Fruit fly (Drosophila melanogaster) whole organism, embryonic: Measurements from ENCODE around the gene Rnb.

Experiments used
- Atf6 ChIP-seq: fragments of 200-800 bp; sonication (Bioruptor generic); IDR thresholded peaks from 2 replicates; pipeline ENCODE4 v1.3.6; 2022; ENCODE audit warnings: missing biosample characterization, missing genetic modification characterization
- BEAF-32 ChIP-seq: fragments of 200-800 bp; sonication (Bioruptor generic); optimal IDR thresholded peaks from 3 replicates; lab custom pipeline; 2017; ENCODE audit warnings: missing biosample characterization, missing genetic modification characterization, mild to moderate bottlenecking, moderate library complexity, missing genetic modification reagents
- Bdp1 ChIP-seq: fragments of 200-800 bp; sonication (Bioruptor generic); optimal IDR thresholded peaks from 3 replicates; lab custom pipeline; 2016; ENCODE audit warnings: missing biosample characterization, missing genetic modification characterization
- CG1024 ChIP-seq: fragments of 200-800 bp; sonication (Bioruptor generic); IDR thresholded peaks from 2 replicates; pipeline ENCODE4 v1.3.6; 2022; ENCODE audit warnings: missing biosample characterization, missing genetic modification characterization
- CG10321 ChIP-seq: fragments of 200-800 bp; sonication (Bioruptor generic); IDR thresholded peaks from 2 replicates; pipeline ENCODE4 v1.3.6; 2022; ENCODE audit warnings: missing biosample characterization, missing genetic modification characterization
- CG10654 ChIP-seq: fragments of 200-800 bp; sonication (Bioruptor generic); optimal IDR thresholded peaks from 2 replicates; lab custom pipeline; 2016; ENCODE audit warnings: missing biosample characterization, missing genetic modification characterization
- CG11695 ChIP-seq: fragments of 200-800 bp; sonication (Bioruptor generic); IDR thresholded peaks from 3 replicates; pipeline ENCODE4 v1.3.6; 2022; ENCODE audit warnings: missing biosample characterization, missing genetic modification characterization
- CG12155 ChIP-seq: fragments of 200-800 bp; sonication (Bioruptor generic); optimal IDR thresholded peaks from 3 replicates; lab custom pipeline; 2016; ENCODE audit warnings: missing biosample characterization, missing genetic modification characterization
- CG12219 ChIP-seq: fragments of 200-800 bp; sonication (Bioruptor generic); optimal IDR thresholded peaks from 3 replicates; lab custom pipeline; 2018; ENCODE audit warnings: missing biosample characterization, mild to moderate bottlenecking, missing genetic modification characterization
- CG12299 ChIP-seq: fragments of 200-800 bp; sonication (Bioruptor generic); optimal IDR thresholded peaks from 2 replicates; lab custom pipeline; 2018; ENCODE audit warnings: missing biosample characterization, mild to moderate bottlenecking, missing genetic modification characterization
- CG14014 ChIP-seq: fragments of 200-800 bp; sonication (Bioruptor generic); IDR thresholded peaks from 2 replicates; pipeline ENCODE4 v1.3.6; 2022; ENCODE audit warnings: missing biosample characterization, missing genetic modification characterization
- CG14860 ChIP-seq: fragments of 200-800 bp; sonication (Bioruptor generic); IDR thresholded peaks from 3 replicates; pipeline ENCODE4 v1.3.6; 2022; ENCODE audit warnings: missing biosample characterization, missing genetic modification characterization; ENCODE audit not compliant: partially characterized antibody
- CG16815 ChIP-seq: fragments of 200-800 bp; sonication (Bioruptor generic); optimal IDR thresholded peaks from 3 replicates; lab custom pipeline; 2017; ENCODE audit warnings: missing biosample characterization, mild to moderate bottlenecking, missing genetic modification characterization
- CG2120 ChIP-seq: fragments of 200-800 bp; sonication (Bioruptor generic); optimal IDR thresholded peaks from 3 replicates; lab custom pipeline; 2016; ENCODE audit warnings: missing biosample characterization, missing genetic modification characterization
- CG31365 ChIP-seq: fragments of 200-800 bp; sonication (Bioruptor generic); optimal IDR thresholded peaks from 2 replicates; lab custom pipeline; 2018; ENCODE audit warnings: missing biosample characterization, mild to moderate bottlenecking, missing genetic modification characterization
- CG32532 ChIP-seq: fragments of 200-800 bp; sonication (Bioruptor generic); IDR thresholded peaks from 2 replicates; pipeline ENCODE4 v1.3.6; 2022; ENCODE audit warnings: missing biosample characterization, missing genetic modification characterization
- CG32772 ChIP-seq: fragments of 200-800 bp; sonication (Bioruptor generic); IDR thresholded peaks from 2 replicates; pipeline ENCODE4 v1.3.6; 2022; ENCODE audit warnings: missing biosample characterization, missing genetic modification characterization
- CG4820 ChIP-seq: fragments of 200-800 bp; sonication (Bioruptor generic); optimal IDR thresholded peaks from 3 replicates; lab custom pipeline; 2016; ENCODE audit warnings: missing biosample characterization, missing genetic modification characterization
- CG4854 ChIP-seq: fragments of 200-800 bp; sonication (Bioruptor generic); optimal IDR thresholded peaks from 2 replicates; lab custom pipeline; 2016; ENCODE audit warnings: missing biosample characterization, missing genetic modification characterization, inconsistent platforms
- CG6689 ChIP-seq: fragments of 200-800 bp; sonication (Bioruptor generic); IDR thresholded peaks from 2 replicates; pipeline ENCODE4 v1.3.6; 2022; ENCODE audit warnings: missing biosample characterization, missing genetic modification characterization
- Dad ChIP-seq: fragments of 200-800 bp; sonication (Bioruptor generic); optimal IDR thresholded peaks from 3 replicates; lab custom pipeline; 2016; ENCODE audit warnings: missing biosample characterization, missing genetic modification characterization
- Doc2 ChIP-seq: fragments of 200-800 bp; sonication (Bioruptor generic); IDR thresholded peaks from 2 replicates; pipeline ENCODE4 v1.3.6; 2022; ENCODE audit warnings: missing biosample characterization, missing genetic modification characterization
- Drgx ChIP-seq: fragments of 200-800 bp; sonication (Bioruptor generic); IDR thresholded peaks from 2 replicates; pipeline ENCODE4 v1.3.6; 2022; ENCODE audit warnings: missing biosample characterization, missing genetic modification characterization
- Ets97D ChIP-seq: fragments of 200-800 bp; sonication (Bioruptor generic); optimal IDR thresholded peaks from 3 replicates; lab custom pipeline; 2016; ENCODE audit warnings: missing biosample characterization, missing genetic modification characterization
- Hr39 ChIP-seq: fragments of >200 bp; optimal IDR thresholded peaks from 2 replicates; lab custom pipeline; 2017
- Hr51 ChIP-seq, 2 experiments: fragments of 200-800 bp; sonication (Bioruptor generic); optimal IDR thresholded peaks; 2 replicates in 1 of 2; 3 replicates in 1 of 2; lab custom pipeline; 2016 to 2018; ENCODE audit warnings: missing biosample characterization in 2 of 2, missing genetic modification characterization in 2 of 2, mild to moderate bottlenecking in 1 of 2, moderate library complexity in 1 of 2
- Oaz ChIP-seq: fragments of 200-800 bp; sonication (Bioruptor generic); IDR thresholded peaks from 2 replicates; pipeline ENCODE4 v1.3.6; 2022; ENCODE audit warnings: missing biosample characterization, missing genetic modification characterization
- Oli ChIP-seq: fragments of 200-800 bp; sonication (Bioruptor generic); optimal IDR thresholded peaks from 2 replicates; lab custom pipeline; 2018; ENCODE audit warnings: missing biosample characterization, mild to moderate bottlenecking, missing genetic modification characterization, moderate library complexity
- PHDP ChIP-seq: fragments of 200-800 bp; sonication (Bioruptor generic); optimal IDR thresholded peaks from 3 replicates; lab custom pipeline; 2018; ENCODE audit warnings: missing biosample characterization, mild to moderate bottlenecking, missing genetic modification characterization, moderate library complexity
- Rfx ChIP-seq: fragments of 200-800 bp; sonication (Bioruptor generic); IDR thresholded peaks from 2 replicates; pipeline ENCODE4 v1.3.6; 2022; ENCODE audit warnings: missing biosample characterization, missing genetic modification characterization
- Sox102F ChIP-seq: fragments of 200-800 bp; sonication (Bioruptor generic); optimal IDR thresholded peaks from 2 replicates; lab custom pipeline; 2018; ENCODE audit warnings: missing biosample characterization, mild to moderate bottlenecking, missing genetic modification characterization, moderate library complexity
- Ssrp ChIP-seq: fragments of 200-800 bp; sonication (Bioruptor generic); optimal IDR thresholded peaks from 2 replicates; lab custom pipeline; 2018; ENCODE audit warnings: missing biosample characterization, mild to moderate bottlenecking, missing genetic modification characterization, moderate library complexity
- Trl ChIP-seq, 3 experiments: fragments of >200 bp in 2 of 3; fragments of 200-800 bp in 1 of 3; sonication (Bioruptor generic) in 1 of 3; optimal IDR thresholded peaks; 2 replicates in 1 of 3; 3 replicates in 2 of 3; lab custom pipeline; 2016 to 2017; ENCODE audit warnings: missing biosample characterization in 1 of 3, missing genetic modification characterization in 1 of 3
- YL-1 ChIP-seq: fragments of 200-800 bp; sonication (Bioruptor generic); optimal IDR thresholded peaks from 3 replicates; lab custom pipeline; 2017; ENCODE audit warnings: missing biosample characterization, mild to moderate bottlenecking, missing genetic modification characterization
- ab ChIP-seq: fragments of 200-800 bp; sonication (Bioruptor generic); optimal IDR thresholded peaks from 2 replicates; lab custom pipeline; 2016; ENCODE audit warnings: missing biosample characterization, missing genetic modification characterization
- ap ChIP-seq: fragments of 200-800 bp; sonication (Bioruptor generic); IDR thresholded peaks from 2 replicates; pipeline ENCODE4 v1.3.6; 2022; ENCODE audit warnings: missing biosample characterization, missing genetic modification characterization
- br ChIP-seq: fragments of >200 bp; optimal IDR thresholded peaks from 2 replicates; lab custom pipeline; 2017
- chm ChIP-seq: fragments of 200-800 bp; sonication (Bioruptor generic); IDR thresholded peaks from 2 replicates; pipeline ENCODE4 v1.3.6; 2022; ENCODE audit warnings: missing biosample characterization, missing genetic modification characterization
- danr ChIP-seq: fragments of 200-800 bp; sonication (Bioruptor generic); IDR thresholded peaks from 2 replicates; pipeline ENCODE4 v1.3.6; 2022; ENCODE audit warnings: missing biosample characterization, missing genetic modification characterization
- dm ChIP-seq: fragments of 200-800 bp; sonication (Bioruptor generic); optimal IDR thresholded peaks from 3 replicates; lab custom pipeline; 2016; ENCODE audit warnings: missing biosample characterization, missing genetic modification characterization
- eve ChIP-seq, 2 experiments: fragments of >200 bp; optimal IDR thresholded peaks; 2 replicates each; lab custom pipeline; 2017; ENCODE audit warnings: missing biosample characterization in 2 of 2, missing genetic modification characterization in 2 of 2
- fd64A ChIP-seq: fragments of 200-800 bp; sonication (Bioruptor generic); optimal IDR thresholded peaks from 3 replicates; lab custom pipeline; 2018; ENCODE audit warnings: missing biosample characterization, mild to moderate bottlenecking, missing genetic modification characterization
- gem ChIP-seq: fragments of 200-800 bp; sonication (Bioruptor generic); optimal IDR thresholded peaks from 2 replicates; lab custom pipeline; 2019; ENCODE audit warnings: missing biosample characterization, mild to moderate bottlenecking, missing genetic modification characterization, moderate library complexity
- ind ChIP-seq: fragments of 200-800 bp; sonication (Bioruptor generic); optimal IDR thresholded peaks from 3 replicates; lab custom pipeline; 2016; ENCODE audit warnings: missing biosample characterization, missing genetic modification characterization
- odd ChIP-seq: fragments of 200-800 bp; sonication (Bioruptor generic); optimal IDR thresholded peaks from 2 replicates; lab custom pipeline; 2017; ENCODE audit warnings: missing biosample characterization, mild to moderate bottlenecking, missing genetic modification characterization
- pan ChIP-seq, 4 experiments: fragments of >200 bp in 3 of 4; fragments of 200-800 bp in 1 of 4; sonication (Bioruptor generic) in 1 of 4; optimal IDR thresholded peaks in 3 of 4; IDR thresholded peaks in 1 of 4; 2 replicates each; pipeline versions ENCODE4 v1.3.6 to Lab custom; 2017 to 2022; ENCODE audit warnings: missing biosample characterization in 2 of 4, missing genetic modification characterization in 2 of 4, mixed read lengths in 1 of 4
- pnt ChIP-seq: fragments of 200-800 bp; sonication (Bioruptor generic); optimal IDR thresholded peaks from 3 replicates; lab custom pipeline; 2016; ENCODE audit warnings: missing biosample characterization, missing genetic modification characterization
- pzg ChIP-seq: fragments of 200-800 bp; sonication (Bioruptor generic); optimal IDR thresholded peaks from 3 replicates; lab custom pipeline; 2018; ENCODE audit warnings: missing biosample characterization, mild to moderate bottlenecking, missing genetic modification characterization, moderate library complexity
- row ChIP-seq: fragments of 200-800 bp; sonication (Bioruptor generic); IDR thresholded peaks from 3 replicates; pipeline ENCODE4 v1.3.6; 2022; ENCODE audit warnings: missing biosample characterization, missing genetic modification characterization
- toy ChIP-seq: fragments of 200-800 bp; sonication (Bioruptor generic); IDR thresholded peaks from 2 replicates; pipeline ENCODE4 v1.3.6; 2022; ENCODE audit warnings: missing biosample characterization, missing genetic modification characterization
- tup ChIP-seq: fragments of 200-800 bp; sonication (Bioruptor generic); optimal IDR thresholded peaks from 2 replicates; lab custom pipeline; 2016; ENCODE audit warnings: missing biosample characterization, mild to moderate bottlenecking, missing genetic modification characterization, moderate library complexity
- vnd ChIP-seq: fragments of 200-800 bp; sonication (Bioruptor generic); IDR thresholded peaks from 3 replicates; pipeline ENCODE4 v1.3.6; 2022; ENCODE audit warnings: missing biosample characterization, missing genetic modification characterization; ENCODE audit not compliant: partially characterized antibody

Gene Rnb

DNA sequence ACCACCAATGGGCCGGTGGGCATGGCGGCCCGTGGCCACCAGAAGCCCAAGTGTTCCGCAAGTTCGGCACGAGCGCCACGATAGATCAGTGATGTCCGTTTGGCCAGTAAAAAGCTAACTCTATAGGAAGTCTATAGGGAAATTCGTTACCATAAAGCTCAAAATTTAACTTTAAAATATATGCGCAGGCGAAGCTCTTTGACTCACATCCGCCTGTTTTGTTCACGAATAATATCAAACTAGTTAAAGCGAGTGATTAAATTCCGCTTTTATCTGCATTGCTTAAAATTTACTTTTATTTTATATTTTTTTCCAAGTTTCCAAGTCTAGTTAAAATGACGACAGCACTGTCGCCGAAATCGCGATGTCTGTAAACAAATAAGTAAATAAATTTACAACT lies 41.5 kb downstream of the Rnb start:
- TF ChIP-seq Ets97D (GFP tag; lab: Kevin White, UChicago) (no peak), CG1024 (GFP tag; lab: Robert Waterston, UW) (no peak), Atf6 (GFP tag; lab: Robert Waterston, UW) (no peak), tup (no peak), eve (GFP tag; optimal IDR thresholded peaks at IDR 0.05; lab: Kevin White, UChicago) (no peak), pzg (no peak), Oli (peak; percentile 21), chm (GFP tag; lab: Robert Waterston, UW) (no peak), Hr39 (lab: Kevin White, UChicago) (no peak), CG11695 (no peak), CG6689 (no peak), Oaz (no peak), CG14014 (GFP tag; lab: Robert Waterston, UW) (no peak), CG2120 (GFP tag; lab: Kevin White, UChicago) (no peak), fd64A (GFP tag; lab: Kevin White, UChicago) (no peak), Ssrp (tag; lab: Kevin White, UChicago) (peak; percentile 2), CG31365 (tag; lab: Kevin White, UChicago) (no peak), CG10321 (no peak), vnd (GFP tag; lab: Robert Waterston, UW) (no peak), br (lab: Kevin White, UChicago) (no peak), row (peak; percentile 29; the same call in 1 of the 3 replicates), CG4820 (GFP tag; lab: Kevin White, UChicago) (no peak), gem (tag; lab: Kevin White, UChicago) (peak; percentile 35), pnt (GFP tag; lab: Kevin White, UChicago) (no peak), CG14860 (GFP tag; lab: Robert Waterston, UW) (no peak), dm (GFP tag; lab: Kevin White, UChicago) (no peak), ap (GFP tag; lab: Robert Waterston, UW) (no peak), CG4854 (GFP tag; lab: Kevin White, UChicago) (no peak), CG12219 (GFP tag; lab: Kevin White, UChicago) (no peak), ab (no peak), toy (no peak), Sox102F (peak; percentile 3), Trl (optimal IDR thresholded peaks at IDR 0.05; lab: Kevin White, UChicago) (no peak), Trl (GFP tag; optimal IDR thresholded peaks at IDR 0.05; lab: Kevin White, UChicago) (no peak), Rfx (no peak), Drgx (peak; percentile 25; the same call in 1 of the 2 replicates), Dad (GFP tag; lab: Kevin White, UChicago) (no peak), CG16815 (GFP tag; lab: Kevin White, UChicago) (no peak), pan (optimal IDR thresholded peaks at IDR 0.05; lab: Kevin White, UChicago) (no peak), pan (GFP tag; optimal IDR thresholded peaks at IDR 0.05 in 1 of 2, IDR thresholded peaks at IDR 0.05 in 1 of 2) (no peak), CG12155 (GFP tag; lab: Kevin White, UChicago) (no peak), Doc2 (GFP tag; lab: Robert Waterston, UW) (no peak), CG12299 (tag; lab: Kevin White, UChicago) (no peak), CG32772 (GFP tag; lab: Robert Waterston, UW) (no peak), ind (GFP tag; lab: Kevin White, UChicago) (no peak), danr (GFP tag; lab: Robert Waterston, UW) (no peak), odd (GFP tag; lab: Kevin White, UChicago) (no peak), YL-1 (GFP tag; lab: Kevin White, UChicago) (no peak), Bdp1 (GFP tag; lab: Kevin White, UChicago) (no peak), CG32532 (GFP tag; lab: Robert Waterston, UW) (no peak), BEAF-32 (GFP tag; lab: Kevin White, UChicago) (no peak), CG10654 (GFP tag; lab: Kevin White, UChicago) (no peak), PHDP (tag; lab: Kevin White, UChicago) (no peak), Hr51 (GFP tag; optimal IDR thresholded peaks at IDR 0.05; lab: Kevin White, UChicago) (peak in 1 of 2 experiments; percentile 6)
